Fruit fly (Drosophila melanogaster): ENCODE results near the gene Cul6.

Cul6 gene

DNA sequence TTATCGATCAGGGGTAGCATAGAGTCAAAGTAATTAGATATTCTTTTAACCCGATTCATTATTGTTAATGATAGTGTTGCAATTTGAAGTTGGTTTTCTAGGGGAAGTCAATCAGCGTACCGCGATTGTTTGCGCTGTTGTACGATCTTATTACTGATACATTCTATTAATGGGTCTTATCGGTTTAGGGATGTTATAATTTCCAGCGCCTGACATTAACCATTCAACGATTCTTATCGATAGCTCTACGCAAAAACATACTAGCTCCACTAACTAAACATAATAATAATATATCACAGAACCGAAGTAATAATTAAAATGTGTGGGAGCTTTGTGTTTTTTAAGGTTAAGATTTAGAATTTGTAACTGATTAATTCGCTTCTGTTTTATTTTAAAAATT is at the start of gene Cul6:
Gene Cul6 (minus strand): TSS at position 175 of the 400 bp plus-strand sequence.
- TF ChIP-seq CG1620 (GFP tag; optimal IDR thresholded peaks at IDR 0.05) = no peak
- TF ChIP-seq CG14711 (tag; optimal IDR thresholded peaks at IDR 0.05) = no peak
- TF ChIP-seq bab1 (GFP tag; optimal IDR thresholded peaks at IDR 0.05) = peak; percentile 8
- peak; percentile 11 for TF ChIP-seq CG7101 (tag; optimal IDR thresholded peaks at IDR 0.05)
- no peak for TF ChIP-seq CG33017 (tag; optimal IDR thresholded peaks at IDR 0.05)
- TF ChIP-seq Hr96 (GFP tag; optimal IDR thresholded peaks at IDR 0.05) = no peak
- peak; percentile 16 for TF ChIP-seq kay (GFP tag; ENCODE audit: borderline replicate concordance)
- no peak for TF ChIP-seq pad (GFP tag; optimal IDR thresholded peaks at IDR 0.05)
- TF ChIP-seq Clk (GFP tag; optimal IDR thresholded peaks at IDR 0.05) = no peak
- TF ChIP-seq CG5204 (GFP tag; optimal IDR thresholded peaks at IDR 0.05) = no peak

DNA sequence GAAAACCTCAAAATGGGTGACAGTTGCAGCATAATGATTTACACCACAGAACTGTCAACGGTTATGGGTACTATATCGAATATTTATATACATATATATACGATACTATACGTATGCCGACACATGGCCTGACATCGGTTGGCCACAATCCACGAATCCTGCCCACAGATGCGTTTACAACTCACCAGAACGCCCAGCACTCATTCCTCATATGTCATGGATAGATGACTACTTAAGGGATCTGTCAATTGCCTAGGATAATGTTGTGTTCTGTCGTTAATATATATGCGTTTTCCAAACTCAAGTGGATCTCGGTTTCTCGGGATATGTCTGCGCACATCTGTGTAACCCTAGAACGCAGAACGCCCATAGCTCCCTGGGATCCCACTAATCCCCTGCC is 46.9 kb upstream of the Cul6 start:
- TF ChIP-seq kay (GFP tag; ENCODE audit: borderline replicate concordance) (no peak), toe (GFP tag; optimal IDR thresholded peaks at IDR 0.05) (no peak), ovo (GFP tag; optimal IDR thresholded peaks at IDR 0.05) (no peak), Mnt (GFP tag; optimal IDR thresholded peaks at IDR 0.05) (no peak), CG5204 (GFP tag; optimal IDR thresholded peaks at IDR 0.05) (no peak)

DNA sequence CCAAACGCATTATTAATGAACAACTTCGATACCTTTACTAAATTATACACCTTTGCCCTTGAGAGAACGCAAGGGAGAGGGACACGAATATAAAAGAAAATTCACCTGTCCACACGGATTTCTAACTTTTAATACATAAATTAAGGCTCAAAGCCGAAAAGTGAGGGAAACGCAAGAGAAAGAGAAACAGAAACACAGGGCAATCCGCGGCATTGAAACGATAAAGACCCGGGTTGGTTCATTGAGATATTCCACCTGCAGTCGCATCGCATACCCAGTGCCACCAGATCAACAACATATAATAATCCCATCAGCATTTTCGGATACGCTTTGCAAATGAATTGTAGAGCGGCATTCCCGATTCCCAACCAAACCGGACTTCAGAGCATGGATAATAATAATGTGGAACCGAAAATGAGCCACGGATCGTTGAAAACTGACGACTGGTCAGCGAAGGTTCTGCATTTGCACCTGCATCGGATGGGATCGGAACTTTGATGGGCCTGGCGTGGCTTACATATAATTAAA is 39.3 kb upstream of the Cul6 start:
- TF ChIP-seq pad (GFP tag; optimal IDR thresholded peaks at IDR 0.05) = no peak
- TF ChIP-seq CG7101 (tag; optimal IDR thresholded peaks at IDR 0.05) = no peak
- TF ChIP-seq cic (GFP tag; optimal IDR thresholded peaks at IDR 0.05) = no peak
- TF ChIP-seq bab1 (GFP tag; optimal IDR thresholded peaks at IDR 0.05) = no peak
- no peak for TF ChIP-seq Clk (GFP tag; optimal IDR thresholded peaks at IDR 0.05)
- no peak for TF ChIP-seq CG14711 (tag; optimal IDR thresholded peaks at IDR 0.05)
- TF ChIP-seq CG7045 (GFP tag; optimal IDR thresholded peaks at IDR 0.05) = no peak
- no peak for TF ChIP-seq Hr96 (GFP tag; optimal IDR thresholded peaks at IDR 0.05)
- no peak for TF ChIP-seq Mnt (GFP tag; optimal IDR thresholded peaks at IDR 0.05)
- no peak for TF ChIP-seq cnc (optimal IDR thresholded peaks at IDR 0.05)
- no peak for TF ChIP-seq tj (GFP tag; optimal IDR thresholded peaks at IDR 0.05)

DNA sequence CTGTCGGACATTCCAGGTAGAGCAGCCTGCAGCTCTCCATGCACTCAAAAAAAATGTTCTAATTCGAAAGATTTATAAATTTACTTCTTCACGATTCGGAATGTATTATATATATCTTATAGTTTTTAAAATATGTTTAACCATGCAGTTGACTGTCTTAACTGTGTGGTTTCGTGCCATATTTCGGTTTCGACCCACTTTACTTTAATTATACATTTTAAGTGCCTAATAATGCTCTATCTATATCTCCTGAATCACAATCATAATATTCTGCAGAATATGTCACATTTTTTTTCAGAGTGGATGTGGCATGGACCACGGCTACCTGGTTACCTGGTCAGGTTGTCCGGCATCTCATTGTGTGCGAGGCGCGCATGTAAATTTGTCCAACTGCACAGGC is 38.2 kb upstream of the Cul6 start:
- TF ChIP-seq CG33017 (tag; optimal IDR thresholded peaks at IDR 0.05) (no peak), CG11617 (GFP tag; optimal IDR thresholded peaks at IDR 0.05) (no peak), kay (GFP tag; ENCODE audit: borderline replicate concordance) (no peak), Mnt (GFP tag; optimal IDR thresholded peaks at IDR 0.05) (no peak), ovo (GFP tag; optimal IDR thresholded peaks at IDR 0.05) (no peak), Crg-1 (GFP tag; optimal IDR thresholded peaks at IDR 0.05) (no peak), CG7101 (tag; optimal IDR thresholded peaks at IDR 0.05) (no peak), CG5204 (GFP tag; optimal IDR thresholded peaks at IDR 0.05) (no peak), toe (GFP tag; optimal IDR thresholded peaks at IDR 0.05) (no peak), CG12768 (GFP tag; optimal IDR thresholded peaks at IDR 0.05) (no peak), pad (GFP tag; optimal IDR thresholded peaks at IDR 0.05) (no peak), Hr96 (GFP tag; optimal IDR thresholded peaks at IDR 0.05) (no peak), tj (GFP tag; optimal IDR thresholded peaks at IDR 0.05) (no peak), CG14711 (tag; optimal IDR thresholded peaks at IDR 0.05) (no peak), Clk (GFP tag; optimal IDR thresholded peaks at IDR 0.05) (no peak), bab1 (GFP tag; optimal IDR thresholded peaks at IDR 0.05) (no peak), cic (GFP tag; optimal IDR thresholded peaks at IDR 0.05) (no peak), CG7045 (GFP tag; optimal IDR thresholded peaks at IDR 0.05) (no peak), cnc (optimal IDR thresholded peaks at IDR 0.05) (no peak), CG1620 (GFP tag; optimal IDR thresholded peaks at IDR 0.05) (no peak)

DNA sequence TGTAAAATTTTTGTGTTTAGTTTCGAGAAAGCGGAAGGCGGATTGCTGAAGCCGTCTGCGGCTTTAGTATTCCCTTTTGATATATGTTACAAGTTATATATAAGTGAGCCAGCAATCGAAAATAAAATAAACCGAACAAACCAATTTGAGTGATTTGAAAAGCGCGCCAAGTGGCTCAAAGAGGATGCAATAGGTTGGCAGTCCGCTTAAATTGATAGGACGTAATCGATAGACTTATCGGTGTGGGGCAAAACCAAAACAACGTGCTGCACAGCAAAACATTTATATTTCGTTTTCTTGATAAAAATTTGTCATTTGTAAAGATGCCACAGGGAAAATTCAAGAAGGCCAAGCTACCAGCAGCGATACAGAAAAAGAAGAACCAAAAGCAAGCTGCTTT is 35.3 kb upstream of the Cul6 start, which contains the start of gene CG11279:
Gene CG11279 (plus strand): TSS at position 220 of the 400 bp plus-strand sequence.
- peak; percentile 36 for TF ChIP-seq bab1 (GFP tag; optimal IDR thresholded peaks at IDR 0.05)
- TF ChIP-seq CG33017 (tag; optimal IDR thresholded peaks at IDR 0.05) = no peak
- peak; percentile 26 for TF ChIP-seq Mnt (GFP tag; optimal IDR thresholded peaks at IDR 0.05)
- no peak for TF ChIP-seq CG7101 (tag; optimal IDR thresholded peaks at IDR 0.05)
- TF ChIP-seq cnc (optimal IDR thresholded peaks at IDR 0.05) = no peak

DNA sequence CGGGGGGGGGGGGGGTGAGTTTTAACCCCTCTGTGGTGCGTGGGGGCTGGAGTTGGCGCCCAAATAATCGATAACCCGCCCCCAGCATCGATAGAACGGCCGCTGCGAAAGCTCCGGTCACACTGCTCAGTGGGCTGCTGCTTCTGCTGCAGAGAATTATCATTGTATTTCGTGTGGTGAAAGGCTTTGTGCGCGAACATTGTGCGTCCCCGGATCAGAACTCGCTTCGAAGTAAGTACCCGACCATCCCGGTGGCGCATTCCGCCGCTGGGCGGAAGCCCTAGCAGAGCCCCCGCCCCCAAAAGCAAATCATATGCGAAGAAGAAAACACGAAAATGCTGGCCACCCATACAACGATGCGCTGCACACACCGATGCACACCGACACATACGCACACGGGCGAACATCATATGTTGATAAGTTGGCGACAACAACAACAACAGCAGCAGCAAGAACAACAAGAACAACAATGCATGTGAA is 32.9 kb upstream of the Cul6 start, which contains the start of gene Syx13:
Gene Syx13 (plus strand): TSS at position 100 of the 480 bp plus-strand sequence.
- TF ChIP-seq CG1620 (GFP tag; optimal IDR thresholded peaks at IDR 0.05) (peak; percentile 4), Hr96 (GFP tag; optimal IDR thresholded peaks at IDR 0.05) (no peak), CG12768 (GFP tag; optimal IDR thresholded peaks at IDR 0.05) (peak; percentile 3), CG7045 (GFP tag; optimal IDR thresholded peaks at IDR 0.05) (no peak), tj (GFP tag; optimal IDR thresholded peaks at IDR 0.05) (peak; percentile 6), toe (GFP tag; optimal IDR thresholded peaks at IDR 0.05) (no peak), cnc (optimal IDR thresholded peaks at IDR 0.05) (no peak), CG5204 (GFP tag; optimal IDR thresholded peaks at IDR 0.05) (no peak), Mnt (GFP tag; optimal IDR thresholded peaks at IDR 0.05) (peak; percentile 73), kay (GFP tag; ENCODE audit: borderline replicate concordance) (no peak), CG11617 (GFP tag; optimal IDR thresholded peaks at IDR 0.05) (peak; percentile 62), CG7101 (tag; optimal IDR thresholded peaks at IDR 0.05) (no peak), CG14711 (tag; optimal IDR thresholded peaks at IDR 0.05) (peak; percentile 22), pad (GFP tag; optimal IDR thresholded peaks at IDR 0.05) (peak; percentile 49), Clk (GFP tag; optimal IDR thresholded peaks at IDR 0.05) (no peak), cic (GFP tag; optimal IDR thresholded peaks at IDR 0.05) (peak; percentile 61), Crg-1 (GFP tag; optimal IDR thresholded peaks at IDR 0.05) (no peak), bab1 (GFP tag; optimal IDR thresholded peaks at IDR 0.05) (peak; percentile 51), ovo (GFP tag; optimal IDR thresholded peaks at IDR 0.05) (no peak), CG33017 (tag; optimal IDR thresholded peaks at IDR 0.05) (no peak)

All from whole organism, adult.